Fruit fly (Drosophila melanogaster) whole organism, embryonic: Measurements from ENCODE around the gene plum.

ENCODE experiments used
- Ada2b ChIP-seq: fragments of 200-800 bp; sonication (Bioruptor generic); IDR thresholded peaks from 2 replicates; pipeline ENCODE4 v1.3.6; 2022; ENCODE audit warnings: missing biosample characterization, missing genetic modification characterization
- Asciz ChIP-seq: fragments of 200-800 bp; sonication (Bioruptor generic); optimal IDR thresholded peaks from 2 replicates; lab custom pipeline; 2017; ENCODE audit warnings: missing biosample characterization, mild to moderate bottlenecking, missing genetic modification characterization, missing genetic modification reagents
- C15 ChIP-seq: fragments of 200-800 bp; sonication (Bioruptor generic); IDR thresholded peaks from 3 replicates; pipeline ENCODE4 v1.3.6; 2022; ENCODE audit warnings: missing biosample characterization, missing genetic modification characterization
- CG10267 ChIP-seq: fragments of 200-800 bp; sonication (Bioruptor generic); optimal IDR thresholded peaks from 2 replicates; lab custom pipeline; 2018; ENCODE audit warnings: missing biosample characterization, mild to moderate bottlenecking, missing genetic modification characterization, moderate library complexity
- CG12155 ChIP-seq: fragments of 200-800 bp; sonication (Bioruptor generic); optimal IDR thresholded peaks from 3 replicates; lab custom pipeline; 2016; ENCODE audit warnings: missing biosample characterization, missing genetic modification characterization
- CG13287 ChIP-seq: fragments of 200-800 bp; sonication (Bioruptor generic); IDR thresholded peaks from 2 replicates; pipeline ENCODE4 v1.3.6; 2022; ENCODE audit warnings: missing biosample characterization, missing genetic modification characterization; ENCODE audit not compliant: partially characterized antibody
- CG1603 ChIP-seq: fragments of 200-800 bp; sonication (Bioruptor generic); optimal IDR thresholded peaks from 2 replicates; lab custom pipeline; 2019; ENCODE audit warnings: missing biosample characterization, mild to moderate bottlenecking, missing genetic modification characterization, moderate library complexity
- CG16813 ChIP-seq: fragments of 200-800 bp; sonication (Bioruptor generic); IDR thresholded peaks from 3 replicates; pipeline ENCODE4 v1.3.6; 2022; ENCODE audit warnings: missing biosample characterization, missing genetic modification characterization; ENCODE audit not compliant: partially characterized antibody
- CG18619 ChIP-seq: fragments of 200-800 bp; sonication (Bioruptor generic); optimal IDR thresholded peaks from 3 replicates; lab custom pipeline; 2017; ENCODE audit warnings: missing biosample characterization, mild to moderate bottlenecking, missing genetic modification characterization
- CG2120 ChIP-seq: fragments of 200-800 bp; sonication (Bioruptor generic); optimal IDR thresholded peaks from 3 replicates; lab custom pipeline; 2016; ENCODE audit warnings: missing biosample characterization, missing genetic modification characterization
- CG34422 ChIP-seq: fragments of 200-800 bp; sonication (Bioruptor generic); IDR thresholded peaks from 3 replicates; pipeline ENCODE4 v1.3.6; 2022; ENCODE audit warnings: missing biosample characterization, missing genetic modification characterization
- CG4328 ChIP-seq: fragments of 200-800 bp; sonication (Bioruptor generic); optimal IDR thresholded peaks from 3 replicates; lab custom pipeline; 2017; ENCODE audit warnings: missing biosample characterization, missing genetic modification reagents, missing genetic modification characterization
- CG4360 ChIP-seq: fragments of 200-800 bp; sonication (Bioruptor generic); IDR thresholded peaks from 2 replicates; pipeline ENCODE4 v1.3.6; 2022; ENCODE audit warnings: missing biosample characterization, missing genetic modification characterization
- CG6765 ChIP-seq: fragments of 200-800 bp; sonication (Bioruptor generic); optimal IDR thresholded peaks from 3 replicates; lab custom pipeline; 2017; ENCODE audit warnings: missing biosample characterization, mild to moderate bottlenecking, missing genetic modification characterization
- CG6813 ChIP-seq: fragments of 200-800 bp; sonication (Bioruptor generic); optimal IDR thresholded peaks from 2 replicates; lab custom pipeline; 2017; ENCODE audit warnings: missing biosample characterization, missing genetic modification characterization, mild to moderate bottlenecking, moderate library complexity, missing genetic modification reagents
- CG7556 ChIP-seq: fragments of 200-800 bp; sonication (Bioruptor generic); optimal IDR thresholded peaks from 2 replicates; lab custom pipeline; 2017; ENCODE audit warnings: missing biosample characterization, mild to moderate bottlenecking, missing genetic modification characterization
- CG8290 ChIP-seq, 3 experiments: fragments of 200-800 bp; sonication (Bioruptor generic); optimal IDR thresholded peaks; 2 replicates each; lab custom pipeline; 2016 to 2019; ENCODE audit warnings: missing biosample characterization in 3 of 3, missing genetic modification characterization in 3 of 3, mild to moderate bottlenecking in 2 of 3, moderate library complexity in 1 of 3
- CTCF ChIP-seq: fragments of 200-800 bp; sonication (Bioruptor generic); optimal IDR thresholded peaks from 2 replicates; lab custom pipeline; 2017; ENCODE audit warnings: missing biosample characterization, mild to moderate bottlenecking, missing genetic modification characterization, moderate library complexity
- CoRest ChIP-seq: fragments of 200-800 bp; sonication (Bioruptor generic); optimal IDR thresholded peaks from 3 replicates; lab custom pipeline; 2018; ENCODE audit warnings: missing biosample characterization, mild to moderate bottlenecking, missing genetic modification characterization, moderate library complexity
- Drgx ChIP-seq: fragments of 200-800 bp; sonication (Bioruptor generic); IDR thresholded peaks from 2 replicates; pipeline ENCODE4 v1.3.6; 2022; ENCODE audit warnings: missing biosample characterization, missing genetic modification characterization
- Fer1 ChIP-seq: fragments of 200-800 bp; sonication (Bioruptor generic); optimal IDR thresholded peaks from 2 replicates; lab custom pipeline; 2017; ENCODE audit warnings: missing biosample characterization, mild to moderate bottlenecking, missing genetic modification characterization
- GATAe ChIP-seq: fragments of 200-800 bp; sonication (Bioruptor generic); conservative IDR thresholded peaks from 2 replicates; pipeline ENCODE4 v1.3.6; 2022; ENCODE audit warnings: missing biosample characterization, missing genetic modification characterization
- H15 ChIP-seq: fragments of 200-800 bp; sonication (Bioruptor generic); IDR thresholded peaks from 3 replicates; pipeline ENCODE4 v1.3.6; 2022; ENCODE audit warnings: missing biosample characterization, missing genetic modification characterization
- HLHmδ ChIP-seq: fragments of 200-800 bp; sonication (Bioruptor generic); optimal IDR thresholded peaks from 2 replicates; lab custom pipeline; 2018; ENCODE audit warnings: missing biosample characterization, mild to moderate bottlenecking, missing genetic modification characterization, moderate library complexity
- HmgZ ChIP-seq: fragments of 200-800 bp; sonication (Bioruptor generic); optimal IDR thresholded peaks from 2 replicates; lab custom pipeline; 2018; ENCODE audit warnings: missing biosample characterization, mild to moderate bottlenecking, missing genetic modification characterization
- Hr78 ChIP-seq, 2 experiments: fragments of 200-800 bp in 1 of 2; fragments of >200 bp in 1 of 2; sonication (Bioruptor generic) in 1 of 2; optimal IDR thresholded peaks; 2 replicates each; lab custom pipeline; 2017 to 2019; ENCODE audit warnings: missing biosample characterization in 2 of 2, missing genetic modification characterization in 2 of 2, mild to moderate bottlenecking in 1 of 2, moderate library complexity in 1 of 2
- Lim3 ChIP-seq: fragments of 200-800 bp; sonication (Bioruptor generic); IDR thresholded peaks from 2 replicates; pipeline ENCODE4 v1.3.6; 2022; ENCODE audit warnings: missing biosample characterization, missing genetic modification characterization
- NK7.1 ChIP-seq: fragments of 200-800 bp; sonication (Bioruptor generic); optimal IDR thresholded peaks from 3 replicates; lab custom pipeline; 2016; ENCODE audit warnings: missing biosample characterization, missing genetic modification characterization
- Nf-YC ChIP-seq: fragments of 200-800 bp; optimal IDR thresholded peaks from 3 replicates; lab custom pipeline; 2019; ENCODE audit warnings: missing biosample characterization, mild to moderate bottlenecking, missing genetic modification characterization, moderate library complexity
- Pdp1 ChIP-seq, 2 experiments: fragments of 200-800 bp; sonication (Bioruptor generic); optimal IDR thresholded peaks; 3 replicates each; lab custom pipeline; 2016; ENCODE audit warnings: missing biosample characterization in 2 of 2, missing genetic modification characterization in 2 of 2, mild to moderate bottlenecking in 1 of 2, moderate library complexity in 1 of 2
- Trl ChIP-seq, 3 experiments: fragments of >200 bp in 2 of 3; fragments of 200-800 bp in 1 of 3; sonication (Bioruptor generic) in 1 of 3; optimal IDR thresholded peaks; 2 replicates in 1 of 3; 3 replicates in 2 of 3; lab custom pipeline; 2016 to 2017; ENCODE audit warnings: missing biosample characterization in 1 of 3, missing genetic modification characterization in 1 of 3
- chm ChIP-seq: fragments of 200-800 bp; sonication (Bioruptor generic); IDR thresholded peaks from 2 replicates; pipeline ENCODE4 v1.3.6; 2022; ENCODE audit warnings: missing biosample characterization, missing genetic modification characterization
- cwo ChIP-seq: fragments of 200-800 bp; sonication (Bioruptor generic); optimal IDR thresholded peaks from 3 replicates; lab custom pipeline; 2017; ENCODE audit warnings: missing biosample characterization, missing genetic modification characterization, mild to moderate bottlenecking, moderate library complexity, missing genetic modification reagents
- ewg ChIP-seq: fragments of 200-800 bp; sonication (Bioruptor generic); optimal IDR thresholded peaks from 3 replicates; lab custom pipeline; 2017; ENCODE audit warnings: mild to moderate bottlenecking, missing biosample characterization, missing genetic modification reagents, missing genetic modification characterization
- grn ChIP-seq: fragments of 200-800 bp; sonication (Bioruptor generic); optimal IDR thresholded peaks from 3 replicates; lab custom pipeline; 2017; ENCODE audit warnings: missing biosample characterization, missing genetic modification characterization
- ham ChIP-seq: fragments of 200-800 bp; sonication (Bioruptor generic); IDR thresholded peaks from 2 replicates; pipeline ENCODE4 v1.3.6; 2022; ENCODE audit warnings: missing biosample characterization, missing genetic modification characterization
- kay ChIP-seq: fragments of 200-800 bp; sonication (Bioruptor generic); optimal IDR thresholded peaks from 2 replicates; lab custom pipeline; 2016; ENCODE audit warnings: missing biosample characterization, missing genetic modification characterization
- lab ChIP-seq: fragments of 200-800 bp; sonication (Bioruptor generic); optimal IDR thresholded peaks from 3 replicates; lab custom pipeline; 2017; ENCODE audit warnings: missing biosample characterization, missing genetic modification characterization, mild to moderate bottlenecking, moderate library complexity, missing genetic modification reagents
- nom ChIP-seq: fragments of 200-800 bp; sonication (Bioruptor generic); optimal IDR thresholded peaks from 2 replicates; lab custom pipeline; 2017; ENCODE audit warnings: missing biosample characterization, missing genetic modification characterization, mild to moderate bottlenecking, moderate library complexity, missing genetic modification reagents
- p53 ChIP-seq: fragments of 200-800 bp; sonication (Bioruptor generic); optimal IDR thresholded peaks from 2 replicates; lab custom pipeline; 2016; ENCODE audit warnings: missing biosample characterization, missing genetic modification characterization
- repo ChIP-seq: fragments of 200-800 bp; sonication (Bioruptor generic); optimal IDR thresholded peaks from 2 replicates; lab custom pipeline; 2016; ENCODE audit warnings: missing biosample characterization, missing genetic modification characterization
- ro ChIP-seq: fragments of 200-800 bp; sonication (Bioruptor generic); IDR thresholded peaks from 2 replicates; pipeline ENCODE4 v1.3.6; 2022; ENCODE audit warnings: missing biosample characterization, missing genetic modification characterization
- schlank ChIP-seq: fragments of 200-800 bp; sonication (Bioruptor generic); optimal IDR thresholded peaks from 2 replicates; lab custom pipeline; 2018; ENCODE audit warnings: missing biosample characterization, mild to moderate bottlenecking, missing genetic modification characterization
- scrt ChIP-seq: fragments of 200-800 bp; sonication (Bioruptor generic); optimal IDR thresholded peaks from 2 replicates; lab custom pipeline; 2018; ENCODE audit warnings: missing biosample characterization, mild to moderate bottlenecking, missing genetic modification characterization, moderate library complexity
- seq ChIP-seq: fragments of 200-800 bp; sonication (Bioruptor generic); IDR thresholded peaks from 2 replicates; pipeline ENCODE4 v1.3.6; 2022; ENCODE audit warnings: missing biosample characterization, missing genetic modification characterization
- sim ChIP-seq: fragments of 200-800 bp; sonication (Bioruptor generic); IDR thresholded peaks from 2 replicates; pipeline ENCODE4 v1.3.6; 2022; ENCODE audit warnings: missing biosample characterization, missing genetic modification characterization
- vnd ChIP-seq: fragments of 200-800 bp; sonication (Bioruptor generic); IDR thresholded peaks from 3 replicates; pipeline ENCODE4 v1.3.6; 2022; ENCODE audit warnings: missing biosample characterization, missing genetic modification characterization; ENCODE audit not compliant: partially characterized antibody
- vvl ChIP-seq: fragments of 200-800 bp; sonication (Bioruptor generic); IDR thresholded peaks from 2 replicates; pipeline ENCODE4 v1.3.6; 2022; ENCODE audit warnings: missing biosample characterization, missing genetic modification characterization

Gene plum

DNA sequence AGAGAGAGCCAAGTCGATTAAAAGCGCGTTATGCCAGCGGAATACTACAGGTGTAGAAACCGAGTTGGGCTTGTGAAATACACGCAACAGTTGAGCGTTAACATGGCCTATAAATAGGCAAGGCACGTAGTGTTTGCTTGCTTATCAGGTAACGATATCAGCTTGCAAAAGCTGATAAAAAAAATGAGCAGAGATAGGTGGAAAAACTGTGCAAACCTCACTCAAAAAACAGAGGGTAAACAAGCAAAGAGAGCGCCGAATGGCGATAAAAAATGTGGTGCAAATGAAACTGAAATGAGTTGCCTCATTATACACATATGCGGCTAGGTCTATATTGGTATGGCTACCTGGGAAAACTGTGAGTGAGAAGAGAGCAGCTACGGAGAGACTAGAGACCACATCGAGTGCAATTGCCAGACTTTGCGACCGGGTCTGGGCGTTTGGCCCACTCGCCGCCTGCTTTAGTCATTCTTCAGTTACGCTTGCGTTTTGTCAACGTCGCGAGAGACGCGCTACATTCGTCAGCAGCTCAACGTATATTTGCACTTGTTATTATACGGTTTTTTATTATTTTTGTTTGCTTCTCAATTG, 33.2 kb upstream of the plum start (continued):
- TF ChIP-seq scrt (GFP tag; lab: Kevin White, UChicago) (peak; percentile 25), Asciz (GFP tag; lab: Kevin White, UChicago) (peak; percentile 25), grn (GFP tag; lab: Kevin White, UChicago) (peak; percentile 95), Ada2b (GFP tag; lab: Robert Waterston, UW) (no peak), GATAe (peak; percentile 39; the same call in 1 of the 2 replicates), lab (GFP tag; lab: Kevin White, UChicago) (peak; percentile 49), HLHmδ (no peak), schlank (no peak), Drgx (GFP tag; lab: Robert Waterston, UW) (no peak), HmgZ (tag; lab: Kevin White, UChicago) (peak; percentile 47), repo (GFP tag; lab: Kevin White, UChicago) (no peak), CoRest (tag; lab: Kevin White, UChicago) (no peak), seq (peak; percentile 31; the same call in 1 of the 2 replicates), CG7556 (GFP tag; lab: Kevin White, UChicago) (peak; percentile 10), nom (GFP tag; lab: Kevin White, UChicago) (no peak), CG1603 (tag; lab: Kevin White, UChicago) (no peak), Hr78 (GFP tag; optimal IDR thresholded peaks at IDR 0.05; lab: Kevin White, UChicago) (peak in 1 of 2 experiments; percentile 4), CG2120 (peak; percentile 3), CG4360 (GFP tag; lab: Robert Waterston, UW) (0 out of 2 replicates have a peak, but pooled peaks have one; percentile 8), Pdp1 (GFP tag; optimal IDR thresholded peaks at IDR 0.05; lab: Kevin White, UChicago) (peak in 1 of 2 experiments; percentile 75), ham (no peak), CG6765 (GFP tag; lab: Kevin White, UChicago) (peak; percentile 47), Fer1 (GFP tag; lab: Kevin White, UChicago) (peak; percentile 45), CG6813 (GFP tag; lab: Kevin White, UChicago) (peak; percentile 42), sim (GFP tag; lab: Robert Waterston, UW) (no peak), CG16813 (GFP tag; lab: Robert Waterston, UW) (no peak), vnd (GFP tag; lab: Robert Waterston, UW) (no peak), kay (peak; percentile 6), Nf-YC (tag; lab: Kevin White, UChicago) (peak; percentile 13), cwo (GFP tag; lab: Kevin White, UChicago) (peak; percentile 51), p53 (GFP tag; lab: Kevin White, UChicago) (no peak), ewg (GFP tag; lab: Kevin White, UChicago) (no peak), ro (GFP tag; lab: Robert Waterston, UW) (no peak), NK7.1 (GFP tag; lab: Kevin White, UChicago) (peak; percentile 3), vvl (0 out of 2 replicates have a peak, but pooled peaks have one; percentile 46), C15 (GFP tag; lab: Robert Waterston, UW) (no peak), H15 (GFP tag; lab: Robert Waterston, UW) (no peak), CG18619 (GFP tag; lab: Kevin White, UChicago) (no peak), CG12155 (no peak), Trl (optimal IDR thresholded peaks at IDR 0.05; lab: Kevin White, UChicago) (peak; percentile 33 to 86), Trl (GFP tag; optimal IDR thresholded peaks at IDR 0.05; lab: Kevin White, UChicago) (peak; percentile 21), CG13287 (GFP tag; lab: Robert Waterston, UW) (no peak), Lim3 (no peak), chm (GFP tag; lab: Robert Waterston, UW) (peak; percentile 7; the same call in 1 of the 2 replicates), CG10267 (tag; lab: Kevin White, UChicago) (no peak), CG4328 (GFP tag; lab: Kevin White, UChicago) (peak; percentile 14), CG34422 (GFP tag; lab: Robert Waterston, UW) (peak; percentile 25; the same call in 1 of the 3 replicates), CTCF (no peak), CG8290 (GFP tag; optimal IDR thresholded peaks at IDR 0.05; lab: Kevin White, UChicago) (no peak), CG8290 (tag; optimal IDR thresholded peaks at IDR 0.05; lab: Kevin White, UChicago) (peak in 1 of 2 experiments; percentile 2)
